Worm (Caenorhabditis elegans) whole organism, midembryonic: ENCODE results near the gene idpp-16.

Source experiments
- T22C8.4 ChIP-seq: fragments of 200-800 bp; sonication (Bioruptor generic); IDR thresholded peaks from 2 replicates; pipeline ENCODE4 v1.3.6; 2022; ENCODE audit warnings: missing genetic modification characterization, missing compliant biosample characterization
- flt-1 ChIP-seq: fragments of 200-800 bp; sonication (Bioruptor generic); IDR thresholded peaks from 2 replicates; pipeline ENCODE4 v1.3.6; 2022; ENCODE audit warnings: missing genetic modification characterization, missing compliant biosample characterization
- klf-2 ChIP-seq: fragments of 200-800 bp; sonication (Bioruptor generic); conservative IDR thresholded peaks from 2 replicates; pipeline ENCODE4 v1.3.6; 2022; ENCODE audit warnings: missing genetic modification reagents, missing genetic modification characterization, missing compliant biosample characterization
- tab-1 ChIP-seq: fragments of 200-800 bp; sonication (Bioruptor generic); IDR thresholded peaks from 2 replicates; pipeline ENCODE4 v1.3.6; 2022; ENCODE audit warnings: missing genetic modification characterization, missing compliant biosample characterization
- ztf-23 ChIP-seq: fragments of 200-800 bp; sonication (Bioruptor generic); IDR thresholded peaks from 2 replicates; pipeline ENCODE4 v1.3.6; 2022; ENCODE audit warnings: missing genetic modification reagents, missing genetic modification characterization, missing compliant biosample characterization

ce11 chrV:11641298-11641787 is 35.0 kb upstream of the idpp-16 start:
- TF ChIP-seq T22C8.4 (GFP tag; lab: Robert Waterston, UW) (no peak), tab-1 (GFP tag; lab: Robert Waterston, UW) (no peak), klf-2 (GFP tag; lab: Robert Waterston, UW) (no peak), ztf-23 (GFP tag; lab: Robert Waterston, UW) (no peak), flt-1 (GFP tag; lab: Robert Waterston, UW) (no peak)
